Worm (Caenorhabditis elegans): ENCODE data around the gene Y47D3A.21.

Gene Y47D3A.21

DNA sequence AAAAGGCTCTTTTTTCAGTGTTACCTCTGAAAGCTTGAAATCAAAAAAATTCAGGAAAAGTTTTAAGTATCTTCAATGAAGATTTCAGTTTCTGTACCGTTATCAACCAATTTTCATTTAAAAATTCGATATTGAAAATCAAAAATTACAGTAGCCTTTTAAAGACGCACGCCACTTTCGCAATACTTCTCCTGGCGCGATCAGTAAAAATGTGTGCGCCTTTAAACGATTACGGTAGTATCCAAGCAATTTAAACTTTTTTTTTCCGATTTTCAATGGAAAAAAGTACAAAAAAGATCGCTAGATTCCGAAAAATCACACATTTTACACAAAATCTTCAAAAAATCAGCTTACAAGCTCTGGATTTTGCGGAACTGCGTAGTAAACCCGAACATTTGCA is 11.2 kb upstream of the Y47D3A.21 start:
- TF ChIP-seq fkh-10 (GFP tag; optimal IDR thresholded peaks at IDR 0.05) (no peak), ama-1 (optimal IDR thresholded peaks at IDR 0.05) (no peak), R02D3.7 (tag; optimal IDR thresholded peaks at IDR 0.05) (no peak), lsy-12 (tag; optimal IDR thresholded peaks at IDR 0.05) (no peak), nhr-11 (tag; optimal IDR thresholded peaks at IDR 0.05) (no peak), ztf-11 (tag; optimal IDR thresholded peaks at IDR 0.05) (no peak), mml-1 (tag; optimal IDR thresholded peaks at IDR 0.05) (no peak), ztf-4 (tag; optimal IDR thresholded peaks at IDR 0.05) (no peak), fkh-2 (tag; optimal IDR thresholded peaks at IDR 0.05) (no peak), ceh-82 (tag; optimal IDR thresholded peaks at IDR 0.05) (no peak), aly-2 (tag; optimal IDR thresholded peaks at IDR 0.05) (no peak), lin-39 (tag; optimal IDR thresholded peaks at IDR 0.05) (no peak)

DNA sequence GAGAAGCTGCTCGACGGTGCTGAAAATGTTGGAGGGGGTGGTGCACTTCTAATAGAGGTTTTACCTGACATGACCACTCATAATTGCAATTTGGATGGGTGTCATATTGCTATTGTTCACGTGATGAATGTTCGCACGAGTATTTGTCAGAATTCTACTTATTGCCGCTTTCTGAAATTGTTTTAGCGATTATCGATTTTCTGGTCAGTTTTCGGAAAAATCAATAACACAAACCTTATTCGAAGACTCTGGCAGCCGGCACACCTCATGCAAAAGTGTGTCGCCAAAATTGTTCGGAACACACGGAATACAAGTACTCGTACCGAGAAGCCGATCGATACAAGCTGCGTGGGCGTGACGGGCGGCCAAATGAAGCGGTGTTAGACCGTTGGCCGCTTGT is 9.6 kb upstream of the Y47D3A.21 start:
- TF ChIP-seq pqm-1 (tag; optimal IDR thresholded peaks at IDR 0.05) (no peak), lin-39 (tag; optimal IDR thresholded peaks at IDR 0.05) (no peak), ceh-28 (tag; optimal IDR thresholded peaks at IDR 0.05) (peak; percentile 24), sea-2 (GFP tag; optimal IDR thresholded peaks at IDR 0.05) (no peak), lsy-12 (tag; optimal IDR thresholded peaks at IDR 0.05) (no peak), daf-12 (tag; optimal IDR thresholded peaks at IDR 0.05) (no peak)

- TF ChIP-seq nhr-12 (tag; optimal IDR thresholded peaks at IDR 0.05) (no peak), ceh-16 (tag; optimal IDR thresholded peaks at IDR 0.05) (no peak), nfya-1 (tag; optimal IDR thresholded peaks at IDR 0.05; ENCODE audit: insufficient read depth) (no peak), eor-1 (tag; optimal IDR thresholded peaks at IDR 0.05) (no peak), nhr-76 (tag; optimal IDR thresholded peaks at IDR 0.05) (no peak), ceh-28 (tag; optimal IDR thresholded peaks at IDR 0.05) (peak; percentile 94), hmg-11 (tag; optimal IDR thresholded peaks at IDR 0.05) (no peak), nhr-237 (tag; optimal IDR thresholded peaks at IDR 0.05) (no peak)
These were observed 8.6 kb upstream of the Y47D3A.21 start for ce11 chrIII:11287340-11287739.

- TF ChIP-seq daf-12 (tag; optimal IDR thresholded peaks at IDR 0.05) (no peak), zag-1 (tag; optimal IDR thresholded peaks at IDR 0.05) (no peak), lin-15B (tag; optimal IDR thresholded peaks at IDR 0.05) (peak; percentile 42), nfya-1 (tag; optimal IDR thresholded peaks at IDR 0.05; ENCODE audit: insufficient read depth) (peak; percentile 60), nhr-77 (tag; optimal IDR thresholded peaks at IDR 0.05) (no peak)
These were observed 7.4 kb upstream of the Y47D3A.21 start for ce11 chrIII:11286069-11286468.

DNA sequence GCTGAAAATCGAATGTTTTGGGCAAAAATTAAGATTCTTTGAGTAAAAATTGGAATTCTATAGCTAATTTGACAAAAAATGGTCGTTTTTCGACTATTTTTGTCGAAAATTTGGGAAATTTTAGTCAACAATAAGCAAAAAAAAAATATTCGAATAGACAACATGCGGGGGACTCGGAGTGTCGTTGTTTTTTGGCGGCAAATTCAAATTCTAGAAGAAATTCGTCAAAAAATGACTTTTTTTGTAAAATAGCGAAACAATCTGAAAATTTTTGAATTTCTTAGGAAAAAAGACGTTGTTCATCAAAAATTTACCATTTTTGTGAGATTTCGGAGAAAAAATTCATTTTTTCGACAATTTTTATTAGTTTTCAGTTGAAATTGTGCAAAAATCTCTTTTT is 4.9 kb upstream of the Y47D3A.21 start:
- TF ChIP-seq egl-5 (tag; optimal IDR thresholded peaks at IDR 0.05) (no peak), R02D3.7 (tag; optimal IDR thresholded peaks at IDR 0.05) (no peak)

DNA sequence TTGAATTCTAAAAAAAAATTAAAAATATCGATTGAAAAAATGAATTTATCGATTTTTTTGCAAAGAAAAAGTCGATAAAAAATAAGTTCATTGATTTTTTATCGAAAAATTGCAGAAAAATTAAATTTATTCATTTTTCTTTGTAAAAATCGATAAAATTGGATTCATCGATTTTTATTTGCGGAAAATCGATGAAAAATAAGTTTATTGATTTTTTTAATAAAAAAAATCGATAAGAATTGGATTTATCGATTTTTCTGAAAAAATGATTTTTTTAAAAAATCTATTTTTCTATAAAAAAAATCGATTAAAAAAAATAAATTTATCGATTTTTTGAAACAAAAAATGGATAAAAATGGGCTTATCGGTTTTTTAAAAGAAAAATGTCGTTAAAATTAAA is 1.2 kb upstream of the Y47D3A.21 start:
- TF ChIP-seq ceh-28 (tag; optimal IDR thresholded peaks at IDR 0.05) = peak; percentile 97
- no peak for TF ChIP-seq lsy-12 (tag; optimal IDR thresholded peaks at IDR 0.05)

DNA sequence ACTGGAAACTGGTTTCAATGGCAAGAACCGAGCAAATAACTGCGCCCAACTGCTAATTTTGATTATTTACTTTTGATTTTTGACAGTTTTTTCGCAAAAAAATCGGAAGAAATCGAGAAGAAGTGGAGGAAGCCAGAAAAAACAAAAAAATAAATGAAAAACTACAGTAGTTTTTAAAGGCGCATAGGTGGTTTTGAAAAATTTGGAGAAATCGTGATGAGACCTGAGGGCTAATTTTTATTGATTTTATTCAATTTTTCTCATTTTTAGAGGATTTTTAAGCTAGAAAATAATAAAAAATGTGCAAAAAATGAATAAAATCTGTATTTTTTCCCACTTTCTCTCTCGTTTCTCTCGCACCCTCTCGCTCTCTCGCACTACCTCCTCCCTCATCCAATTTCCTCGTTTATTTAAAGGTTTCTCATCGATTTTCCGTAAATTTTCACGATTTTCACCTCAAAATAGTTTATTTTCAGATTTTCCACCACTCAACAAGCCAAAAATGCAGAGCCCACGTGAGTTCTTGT is 4.1 kb downstream of the Y47D3A.21 start, which contains the start of gene Y47D3A.20:
Gene Y47D3A.20 (plus strand): TSS at position 477 of the 527 bp plus-strand sequence.
- TF ChIP-seq sea-2 (GFP tag; optimal IDR thresholded peaks at IDR 0.05) (no peak), hmg-11 (tag; optimal IDR thresholded peaks at IDR 0.05) (peak; percentile 25), lin-39 (tag; optimal IDR thresholded peaks at IDR 0.05) (no peak), ama-1 (optimal IDR thresholded peaks at IDR 0.05) (no peak)

DNA sequence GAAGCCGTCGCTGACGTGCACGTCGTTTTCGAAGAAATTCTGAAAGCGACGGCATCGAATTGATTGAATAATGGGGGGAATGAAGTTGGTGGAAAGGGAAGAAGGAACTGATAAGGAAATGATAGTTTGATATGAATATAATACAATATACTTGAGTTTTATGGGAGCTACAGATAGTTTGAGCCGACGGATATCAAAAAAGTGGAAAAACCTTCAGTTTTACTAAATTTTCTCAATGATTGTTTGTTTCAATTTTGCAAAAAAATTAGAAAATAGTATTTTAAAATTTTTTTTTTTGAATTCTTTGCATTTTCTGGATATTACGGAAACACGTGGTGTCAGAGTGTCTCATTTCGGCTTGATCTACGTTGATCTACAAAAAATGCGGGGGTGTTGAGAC is 7.9 kb downstream of the Y47D3A.21 start, which contains the start of gene obr-1:
Gene obr-1 (minus strand): TSS at position 101 of the 400 bp plus-strand sequence.
- TF ChIP-seq nhr-76 (tag; optimal IDR thresholded peaks at IDR 0.05) (no peak), ceh-82 (tag; optimal IDR thresholded peaks at IDR 0.05) (no peak), elt-2 (tag; optimal IDR thresholded peaks at IDR 0.05) (peak; percentile 17), mml-1 (tag; optimal IDR thresholded peaks at IDR 0.05) (no peak), pha-4 (tag; optimal IDR thresholded peaks at IDR 0.05) (no peak)

All from whole organism, L3 larva.